Fruit fly (Drosophila melanogaster) whole organism, embryonic: Measurements from ENCODE around the gene Vps2.
A peak's percentile ranks its signal among the peaks of the same experiment; 100 is the strongest.

ENCODE experiments used
- CG10654 ChIP-seq: fragments of 200-800 bp; sonication (Bioruptor generic); optimal IDR thresholded peaks from 2 replicates; lab custom pipeline; 2016; ENCODE audit warnings: missing biosample characterization, missing genetic modification characterization
- CG11085 ChIP-seq: fragments of 200-800 bp; sonication (Bioruptor generic); IDR thresholded peaks from 2 replicates; pipeline ENCODE4 v1.3.6; 2022; ENCODE audit warnings: missing biosample characterization, missing genetic modification characterization
- CG11247 ChIP-seq: fragments of 200-800 bp; sonication (Bioruptor generic); IDR thresholded peaks from 2 replicates; pipeline ENCODE4 v1.3.6; 2022; ENCODE audit warnings: missing biosample characterization, missing genetic modification characterization
- CG11398 ChIP-seq: fragments of 200-800 bp; sonication (Bioruptor generic); optimal IDR thresholded peaks from 2 replicates; lab custom pipeline; 2016; ENCODE audit warnings: missing biosample characterization, missing genetic modification characterization
- CG12104 ChIP-seq: fragments of 200-800 bp; sonication (Bioruptor generic); optimal IDR thresholded peaks from 3 replicates; lab custom pipeline; 2016; ENCODE audit warnings: missing biosample characterization, missing genetic modification characterization
- CG13287 ChIP-seq: fragments of 200-800 bp; sonication (Bioruptor generic); IDR thresholded peaks from 2 replicates; pipeline ENCODE4 v1.3.6; 2022; ENCODE audit warnings: missing biosample characterization, missing genetic modification characterization; ENCODE audit not compliant: partially characterized antibody
- CG15073 ChIP-seq: fragments of 200-800 bp; sonication (Bioruptor generic); optimal IDR thresholded peaks from 2 replicates; lab custom pipeline; 2016; ENCODE audit warnings: missing biosample characterization, missing genetic modification characterization
- CG15269 ChIP-seq: fragments of 200-800 bp; sonication (Bioruptor generic); optimal IDR thresholded peaks from 2 replicates; lab custom pipeline; 2018; ENCODE audit warnings: missing biosample characterization, mild to moderate bottlenecking, missing genetic modification characterization, moderate library complexity
- CG15514 ChIP-seq: fragments of 200-800 bp; sonication (Bioruptor generic); optimal IDR thresholded peaks from 3 replicates; lab custom pipeline; 2017; ENCODE audit warnings: missing biosample characterization, missing genetic modification characterization, mild to moderate bottlenecking, moderate library complexity, missing genetic modification reagents
- CG1603 ChIP-seq: fragments of 200-800 bp; sonication (Bioruptor generic); optimal IDR thresholded peaks from 2 replicates; lab custom pipeline; 2019; ENCODE audit warnings: missing biosample characterization, mild to moderate bottlenecking, missing genetic modification characterization, moderate library complexity
- CG16813 ChIP-seq: fragments of 200-800 bp; sonication (Bioruptor generic); IDR thresholded peaks from 3 replicates; pipeline ENCODE4 v1.3.6; 2022; ENCODE audit warnings: missing biosample characterization, missing genetic modification characterization; ENCODE audit not compliant: partially characterized antibody
- CG17359 ChIP-seq: fragments of 200-800 bp; sonication (Bioruptor generic); optimal IDR thresholded peaks from 3 replicates; lab custom pipeline; 2018; ENCODE audit warnings: missing biosample characterization, mild to moderate bottlenecking, missing genetic modification characterization, moderate library complexity
- CG3163 ChIP-seq: fragments of 200-800 bp; sonication (Bioruptor generic); optimal IDR thresholded peaks from 3 replicates; lab custom pipeline; 2016; ENCODE audit warnings: missing biosample characterization, missing genetic modification characterization
- CG34376 ChIP-seq: fragments of 200-800 bp; sonication (Bioruptor generic); optimal IDR thresholded peaks from 2 replicates; lab custom pipeline; 2018; ENCODE audit warnings: missing biosample characterization, mild to moderate bottlenecking, missing genetic modification characterization
- CG4282 ChIP-seq: fragments of 200-800 bp; sonication (Bioruptor generic); optimal IDR thresholded peaks from 2 replicates; lab custom pipeline; 2016; ENCODE audit warnings: missing biosample characterization, missing genetic modification characterization
- CG4617 ChIP-seq: fragments of 200-800 bp; sonication (Bioruptor generic); optimal IDR thresholded peaks from 3 replicates; lab custom pipeline; 2016; ENCODE audit warnings: missing biosample characterization, missing genetic modification characterization, borderline replicate concordance
- CG4730 ChIP-seq: fragments of 200-800 bp; sonication (Bioruptor generic); IDR thresholded peaks from 2 replicates; pipeline ENCODE4 v1.3.6; 2022; ENCODE audit warnings: missing biosample characterization, missing genetic modification characterization
- CG5245 ChIP-seq: fragments of 200-800 bp; sonication (Bioruptor generic); optimal IDR thresholded peaks from 3 replicates; lab custom pipeline; 2016; ENCODE audit warnings: missing biosample characterization, missing genetic modification characterization
- CG7372 ChIP-seq: fragments of 200-800 bp; sonication (Bioruptor generic); IDR thresholded peaks from 2 replicates; pipeline ENCODE4 v1.3.6; 2022; ENCODE audit warnings: missing biosample characterization, missing genetic modification characterization
- CG7786 ChIP-seq: fragments of 200-800 bp; sonication (Bioruptor generic); optimal IDR thresholded peaks from 2 replicates; lab custom pipeline; 2016; ENCODE audit warnings: missing biosample characterization, missing genetic modification characterization
- CG8478 ChIP-seq: fragments of >200 bp; optimal IDR thresholded peaks from 2 replicates; lab custom pipeline; 2018
- CrebB ChIP-seq: fragments of 200-800 bp; sonication (Bioruptor generic); optimal IDR thresholded peaks from 3 replicates; lab custom pipeline; 2018; ENCODE audit warnings: missing biosample characterization, mild to moderate bottlenecking, missing genetic modification characterization
- D19A ChIP-seq: fragments of 200-800 bp; optimal IDR thresholded peaks from 3 replicates; lab custom pipeline; 2019; ENCODE audit warnings: missing biosample characterization, mild to moderate bottlenecking, missing genetic modification characterization, moderate library complexity
- Fer2 ChIP-seq: fragments of 200-800 bp; sonication (Bioruptor generic); optimal IDR thresholded peaks from 2 replicates; lab custom pipeline; 2018; ENCODE audit warnings: missing biosample characterization, mild to moderate bottlenecking, missing genetic modification characterization, moderate library complexity
- Hand ChIP-seq: fragments of 200-800 bp; sonication (Bioruptor generic); optimal IDR thresholded peaks from 2 replicates; lab custom pipeline; 2017; ENCODE audit warnings: mild to moderate bottlenecking, missing biosample characterization, missing genetic modification reagents, missing genetic modification characterization
- Hey ChIP-seq: fragments of 200-800 bp; sonication (Bioruptor generic); optimal IDR thresholded peaks from 3 replicates; lab custom pipeline; 2018; ENCODE audit warnings: missing biosample characterization, mild to moderate bottlenecking, missing genetic modification characterization
- Hr39 ChIP-seq: fragments of >200 bp; optimal IDR thresholded peaks from 2 replicates; lab custom pipeline; 2017
- Hr51 ChIP-seq, 2 experiments: fragments of 200-800 bp; sonication (Bioruptor generic); optimal IDR thresholded peaks; 2 replicates in 1 of 2; 3 replicates in 1 of 2; lab custom pipeline; 2016 to 2018; ENCODE audit warnings: missing biosample characterization in 2 of 2, missing genetic modification characterization in 2 of 2, mild to moderate bottlenecking in 1 of 2, moderate library complexity in 1 of 2
- Kr ChIP-seq: fragments of 200-800 bp; sonication (Bioruptor generic); optimal IDR thresholded peaks from 2 replicates; lab custom pipeline; 2017; ENCODE audit warnings: missing biosample characterization, mild to moderate bottlenecking, missing genetic modification characterization
- Nf-YB ChIP-seq: fragments of 200-800 bp; sonication (Bioruptor generic); optimal IDR thresholded peaks from 3 replicates; lab custom pipeline; 2019; ENCODE audit warnings: missing biosample characterization, mild to moderate bottlenecking, missing genetic modification characterization, moderate library complexity
- Scr ChIP-seq: fragments of 200-800 bp; sonication (Bioruptor generic); IDR thresholded peaks from 2 replicates; pipeline ENCODE4 v1.3.6; 2022; ENCODE audit warnings: missing biosample characterization, missing genetic modification characterization; ENCODE audit not compliant: partially characterized antibody
- amos ChIP-seq: fragments of 200-800 bp; sonication (Bioruptor generic); IDR thresholded peaks from 2 replicates; pipeline ENCODE4 v1.3.6; 2022; ENCODE audit warnings: missing biosample characterization, missing genetic modification characterization; ENCODE audit not compliant: partially characterized antibody
- cas ChIP-seq: fragments of 200-800 bp; sonication (Bioruptor generic); IDR thresholded peaks from 2 replicates; pipeline ENCODE4 v1.3.6; 2022; ENCODE audit warnings: missing biosample characterization, missing genetic modification characterization
- caup ChIP-seq: fragments of 200-800 bp; sonication (Bioruptor generic); optimal IDR thresholded peaks from 3 replicates; lab custom pipeline; 2017; ENCODE audit warnings: missing biosample characterization, mild to moderate bottlenecking, missing genetic modification characterization, moderate library complexity; ENCODE audit not compliant: severe bottlenecking
- chn ChIP-seq: fragments of 200-800 bp; sonication (Bioruptor generic); optimal IDR thresholded peaks from 2 replicates; lab custom pipeline; 2016; ENCODE audit warnings: missing biosample characterization, missing genetic modification characterization
- crol ChIP-seq: fragments of 200-800 bp; sonication (Bioruptor generic); IDR thresholded peaks from 2 replicates; pipeline ENCODE4 v1.3.6; 2022; ENCODE audit warnings: missing biosample characterization, missing genetic modification characterization
- dmrt99B ChIP-seq: fragments of 200-800 bp; sonication (Bioruptor generic); optimal IDR thresholded peaks from 2 replicates; lab custom pipeline; 2018; ENCODE audit warnings: missing biosample characterization, mild to moderate bottlenecking, missing genetic modification characterization, moderate library complexity
- ham ChIP-seq: fragments of 200-800 bp; sonication (Bioruptor generic); IDR thresholded peaks from 2 replicates; pipeline ENCODE4 v1.3.6; 2022; ENCODE audit warnings: missing biosample characterization, missing genetic modification characterization
- jigr1 ChIP-seq: fragments of 200-800 bp; sonication (Bioruptor generic); IDR thresholded peaks from 3 replicates; pipeline ENCODE4 v1.3.6; 2022; ENCODE audit warnings: missing biosample characterization, missing genetic modification characterization
- lola ChIP-seq, 3 experiments: fragments of >200 bp in 2 of 3; fragments of 200-800 bp in 1 of 3; sonication (Bioruptor generic) in 1 of 3; optimal IDR thresholded peaks; 2 replicates each; lab custom pipeline; 2017 to 2019; ENCODE audit warnings: missing biosample characterization in 3 of 3, missing genetic modification characterization in 3 of 3, mild to moderate bottlenecking in 1 of 3, moderate library complexity in 1 of 3
- lov ChIP-seq, 2 experiments: fragments of 200-800 bp in 1 of 2; fragments of >200 bp in 1 of 2; sonication (Bioruptor generic) in 1 of 2; IDR thresholded peaks in 1 of 2; optimal IDR thresholded peaks in 1 of 2; 2 replicates in 1 of 2; 3 replicates in 1 of 2; pipeline versions ENCODE4 v1.3.6 to Lab custom; 2017 to 2022; ENCODE audit warnings: missing biosample characterization in 1 of 2, missing genetic modification characterization in 1 of 2
- nmo ChIP-seq: fragments of 200-800 bp; sonication (Bioruptor generic); optimal IDR thresholded peaks from 2 replicates; lab custom pipeline; 2018; ENCODE audit warnings: missing biosample characterization, mild to moderate bottlenecking, missing genetic modification characterization, moderate library complexity
- pros ChIP-seq: fragments of 200-800 bp; sonication (Bioruptor generic); optimal IDR thresholded peaks from 3 replicates; lab custom pipeline; 2019; ENCODE audit warnings: missing biosample characterization, mild to moderate bottlenecking, missing genetic modification characterization, moderate library complexity
- sc ChIP-seq, 3 experiments: fragments of >200 bp in 2 of 3; fragments of 200-800 bp in 1 of 3; sonication (Bioruptor generic) in 1 of 3; optimal IDR thresholded peaks; 2 replicates in 2 of 3; 3 replicates in 1 of 3; lab custom pipeline; 2017; ENCODE audit warnings: mild to moderate bottlenecking in 1 of 3, missing biosample characterization in 1 of 3, missing genetic modification characterization in 1 of 3, missing genetic modification reagents in 1 of 3
- seq ChIP-seq: fragments of 200-800 bp; sonication (Bioruptor generic); IDR thresholded peaks from 2 replicates; pipeline ENCODE4 v1.3.6; 2022; ENCODE audit warnings: missing biosample characterization, missing genetic modification characterization
- toy ChIP-seq: fragments of 200-800 bp; sonication (Bioruptor generic); IDR thresholded peaks from 2 replicates; pipeline ENCODE4 v1.3.6; 2022; ENCODE audit warnings: missing biosample characterization, missing genetic modification characterization

The Vps2 gene

DNA sequence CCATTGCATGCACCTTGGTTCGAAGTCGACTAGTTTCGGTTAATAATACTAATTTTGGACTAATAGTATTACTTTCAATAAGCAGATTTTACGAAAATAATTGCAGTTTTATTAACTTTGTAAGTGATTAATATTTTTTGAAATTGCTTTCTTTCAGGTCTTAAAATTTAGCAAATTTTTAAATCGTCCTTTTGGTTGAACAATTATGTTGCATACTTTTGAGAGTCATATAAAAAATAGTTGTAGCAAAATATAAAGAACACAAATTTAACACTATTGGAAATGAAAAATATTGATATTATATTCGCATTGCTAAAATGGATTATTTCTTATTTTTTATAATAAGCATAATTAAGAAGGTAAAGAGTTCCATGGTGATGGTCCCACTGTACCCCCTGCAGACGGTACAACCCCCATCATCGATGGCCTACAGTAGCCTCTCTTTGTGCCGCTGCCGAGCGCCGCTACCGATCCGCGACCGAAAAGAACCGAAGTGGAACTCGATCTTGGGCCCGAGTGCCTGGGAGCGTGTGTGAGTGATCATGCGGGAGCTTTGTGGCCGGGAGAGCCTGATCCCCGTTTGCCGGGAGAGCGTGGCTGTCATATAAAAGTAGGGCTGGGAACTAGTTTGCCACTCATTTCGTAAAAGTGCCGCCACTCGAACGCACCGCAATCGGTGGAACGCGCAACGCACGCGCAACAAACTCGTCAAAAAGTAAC is 31.3 kb upstream of the Vps2 start (continued):
- TF ChIP-seq pros (GFP tag; lab: Kevin White, UChicago) (peak; percentile 74), Kr (GFP tag; lab: Kevin White, UChicago) (peak; percentile 79), CG11398 (GFP tag; lab: Kevin White, UChicago) (peak; percentile 62), seq (GFP tag; lab: Robert Waterston, UW) (peak; percentile 80), caup (GFP tag; lab: Kevin White, UChicago) (peak; percentile 82), CG4282 (GFP tag; lab: Kevin White, UChicago) (peak; percentile 30), CG10654 (peak; percentile 86), CG8478 (lab: Kevin White, UChicago) (no peak), CrebB (tag; lab: Kevin White, UChicago) (peak; percentile 22), CG12104 (GFP tag; lab: Kevin White, UChicago) (peak; percentile 97), sc (optimal IDR thresholded peaks at IDR 0.05; lab: Kevin White, UChicago) (no peak), sc (GFP tag; optimal IDR thresholded peaks at IDR 0.05; lab: Kevin White, UChicago) (peak; percentile 97), CG3163 (peak; percentile 32), CG13287 (GFP tag; lab: Robert Waterston, UW) (no peak), CG7372 (GFP tag; lab: Robert Waterston, UW) (peak; percentile 84), CG15514 (peak; percentile 31), crol (GFP tag; lab: Robert Waterston, UW) (peak; percentile 54), lov (optimal IDR thresholded peaks at IDR 0.05; lab: Kevin White, UChicago) (no peak), lov (GFP tag; IDR thresholded peaks at IDR 0.05; lab: Robert Waterston, UW) (0 out of 3 replicates have a peak, but pooled peaks have one; percentile 38), toy (GFP tag; lab: Robert Waterston, UW) (0 out of 2 replicates have a peak, but pooled peaks have one; percentile 46), Hr51 (GFP tag; optimal IDR thresholded peaks at IDR 0.05; lab: Kevin White, UChicago) (peak; percentile 58 to 97), CG4617 (GFP tag; lab: Kevin White, UChicago) (peak; percentile 88), CG4730 (GFP tag; lab: Robert Waterston, UW) (peak; percentile 72), CG16813 (GFP tag; lab: Robert Waterston, UW) (no peak), jigr1 (GFP tag; lab: Robert Waterston, UW) (peak; percentile 61; the same call in 2 of the 3 replicates), amos (GFP tag; lab: Robert Waterston, UW) (peak; percentile 12; the same call in 1 of the 2 replicates), dmrt99B (tag; lab: Kevin White, UChicago) (peak; percentile 97), chn (GFP tag; lab: Kevin White, UChicago) (peak; percentile 70), Nf-YB (peak; percentile 85), Fer2 (peak; percentile 69), Hey (tag; lab: Kevin White, UChicago) (peak; percentile 5), nmo (GFP tag; lab: Kevin White, UChicago) (peak; percentile 99), CG11085 (peak; percentile 54), CG7786 (GFP tag; lab: Kevin White, UChicago) (peak; percentile 77), lola (GFP tag; optimal IDR thresholded peaks at IDR 0.05; lab: Kevin White, UChicago) (peak in 1 of 3 experiments; percentile 99), Hr39 (no peak), CG15073 (GFP tag; lab: Kevin White, UChicago) (peak; percentile 64), ham (GFP tag; lab: Robert Waterston, UW) (0 out of 2 replicates have a peak, but pooled peaks have one; percentile 43), CG1603 (tag; lab: Kevin White, UChicago) (peak; percentile 50), CG17359 (tag; lab: Kevin White, UChicago) (peak; percentile 90), Scr (GFP tag; lab: Robert Waterston, UW) (peak; percentile 15; the same call in 1 of the 2 replicates), CG5245 (GFP tag; lab: Kevin White, UChicago) (peak; percentile 87), CG15269 (peak; percentile 94), Hand (GFP tag; lab: Kevin White, UChicago) (peak; percentile 84), D19A (tag; lab: Kevin White, UChicago) (peak; percentile 94), cas (GFP tag; lab: Robert Waterston, UW) (0 out of 2 replicates have a peak, but pooled peaks have one; percentile 38), CG11247 (GFP tag; lab: Robert Waterston, UW) (no peak; the same call in 1 of the 2 replicates), CG34376 (GFP tag; lab: Kevin White, UChicago) (peak; percentile 56)
